Worm (Caenorhabditis elegans) whole organism, L4 larva: ENCODE measurements around the gene srd-66.
A peak's percentile ranks its signal among the peaks of the same experiment; 100 is the strongest.

Experiments used
- Y75B8A.6 ChIP-seq: fragments of 200-800 bp; sonication (Bioruptor generic); IDR thresholded peaks from 2 replicates; pipeline ENCODE4 v1.3.6; 2022; ENCODE audit warnings: missing genetic modification reagents, missing genetic modification characterization, missing compliant biosample characterization
- lin-13 ChIP-seq: fragments of 150-350 bp; optimal IDR thresholded peaks from 2 replicates; lab custom pipeline; 2014; ENCODE audit warnings: missing biosample characterization, missing genetic modification reagents, missing genetic modification characterization

The srd-66 gene

ce11 chrIII:1931509-1931908 lies 50.9 kb downstream of the srd-66 start:
- TF ChIP-seq lin-13 (GFP tag; lab: Kevin White, UChicago) (peak; percentile 36), Y75B8A.6 (GFP tag; lab: Robert Waterston, UW) (no peak)
